Worm (Caenorhabditis elegans): ENCODE results near the gene fubl-3.

ce11 chrX:17428803-17429202 lies 5.4 kb upstream of the fubl-3 start, which contains the start of gene pbo-6:
- TF ChIP-seq lin-54 (GFP tag; optimal IDR thresholded peaks at IDR 0.05): no peak
- TF ChIP-seq sea-2 (GFP tag; IDR thresholded peaks at IDR 0.05): no peak
- TF ChIP-seq hmg-20 (GFP tag; IDR thresholded peaks at IDR 0.05): no peak
- no peak for TF ChIP-seq ama-1 (optimal IDR thresholded peaks at IDR 0.05)
- TF ChIP-seq ama-1 (GFP tag; optimal IDR thresholded peaks at IDR 0.05): no peak
- no peak for TF ChIP-seq madf-6 (GFP tag; IDR thresholded peaks at IDR 0.05)
- TF ChIP-seq pha-4 (tag; optimal IDR thresholded peaks at IDR 0.05): no peak
- no peak for TF ChIP-seq sdz-38 (tag; optimal IDR thresholded peaks at IDR 0.05)
- TF ChIP-seq madf-3 (GFP tag; IDR thresholded peaks at IDR 0.05): no peak
- TF ChIP-seq unc-62 (GFP tag; optimal IDR thresholded peaks at IDR 0.05): no peak
- TF ChIP-seq snpc-4 (GFP tag; optimal IDR thresholded peaks at IDR 0.05): no peak
- TF ChIP-seq snpc-4 (tag; optimal IDR thresholded peaks at IDR 0.05): no peak

Measured in whole organism, young adult.